Fruit fly (Drosophila melanogaster) whole organism, embryonic: ENCODE measurements around the gene COX5B.
A peak's percentile ranks its signal among the peaks of the same experiment; 100 is the strongest.

Source experiments
- Awh ChIP-seq: fragments of 200-800 bp; sonication (Bioruptor generic); IDR thresholded peaks from 2 replicates; pipeline ENCODE4, ENCODE4 v1.3.6; 2022; ENCODE audit warnings: missing biosample characterization, missing genetic modification characterization
- B-H1 ChIP-seq: fragments of 200-800 bp; sonication (Bioruptor generic); IDR thresholded peaks from 3 replicates; pipeline ENCODE4 v1.3.6; 2022; ENCODE audit warnings: missing biosample characterization, missing genetic modification characterization
- Bgb ChIP-seq: fragments of 200-800 bp; sonication (Bioruptor generic); IDR thresholded peaks from 2 replicates; pipeline ENCODE4 v1.3.6; 2022; ENCODE audit warnings: missing biosample characterization, missing genetic modification characterization; ENCODE audit not compliant: partially characterized antibody
- BtbVII ChIP-seq: fragments of 200-800 bp; sonication (Bioruptor generic); optimal IDR thresholded peaks from 3 replicates; lab custom pipeline; 2017; ENCODE audit warnings: missing biosample characterization, mild to moderate bottlenecking, missing genetic modification characterization
- CG10267 ChIP-seq: fragments of 200-800 bp; sonication (Bioruptor generic); optimal IDR thresholded peaks from 2 replicates; lab custom pipeline; 2018; ENCODE audit warnings: missing biosample characterization, mild to moderate bottlenecking, missing genetic modification characterization, moderate library complexity
- CG11085 ChIP-seq: fragments of 200-800 bp; sonication (Bioruptor generic); IDR thresholded peaks from 2 replicates; pipeline ENCODE4 v1.3.6; 2022; ENCODE audit warnings: missing biosample characterization, missing genetic modification characterization
- CG11504 ChIP-seq: fragments of 200-800 bp; sonication (Bioruptor generic); optimal IDR thresholded peaks from 3 replicates; lab custom pipeline; 2019; ENCODE audit warnings: missing biosample characterization, mild to moderate bottlenecking, missing genetic modification characterization, moderate library complexity
- CG2199 ChIP-seq: fragments of 200-800 bp; sonication (Bioruptor generic); IDR thresholded peaks from 3 replicates; pipeline ENCODE4 v1.3.6; 2022; ENCODE audit warnings: missing biosample characterization, missing genetic modification characterization
- CG2678 ChIP-seq: fragments of 200-800 bp; sonication (Bioruptor generic); optimal IDR thresholded peaks from 3 replicates; lab custom pipeline; 2019; ENCODE audit warnings: missing biosample characterization, mild to moderate bottlenecking, missing genetic modification characterization, moderate library complexity
- CG31224 ChIP-seq: fragments of 200-800 bp; sonication (Bioruptor generic); IDR thresholded peaks from 2 replicates; pipeline ENCODE4 v1.3.6; 2022; ENCODE audit warnings: missing biosample characterization, missing genetic modification characterization
- CG32767 ChIP-seq: fragments of 200-800 bp; sonication (Bioruptor generic); IDR thresholded peaks from 2 replicates; pipeline ENCODE4 v1.3.6; 2022; ENCODE audit warnings: missing biosample characterization, missing genetic modification characterization
- CG3281 ChIP-seq: fragments of 200-800 bp; sonication (Bioruptor generic); optimal IDR thresholded peaks from 3 replicates; lab custom pipeline; 2017; ENCODE audit warnings: missing biosample characterization, mild to moderate bottlenecking, missing genetic modification characterization
- CG6854 ChIP-seq: fragments of 200-800 bp; sonication (Bioruptor generic); optimal IDR thresholded peaks from 3 replicates; lab custom pipeline; 2017; ENCODE audit warnings: missing biosample characterization, mild to moderate bottlenecking, missing genetic modification characterization
- CG7928 ChIP-seq: fragments of 200-800 bp; sonication (Bioruptor generic); optimal IDR thresholded peaks from 2 replicates; lab custom pipeline; 2017; ENCODE audit warnings: missing biosample characterization, mild to moderate bottlenecking, missing genetic modification characterization
- CG8359 ChIP-seq: fragments of 200-800 bp; sonication (Bioruptor generic); optimal IDR thresholded peaks from 2 replicates; lab custom pipeline; 2017; ENCODE audit warnings: missing biosample characterization, mild to moderate bottlenecking, missing genetic modification characterization, borderline replicate concordance
- CHES-1-like ChIP-seq: fragments of 200-800 bp; sonication (Bioruptor generic); optimal IDR thresholded peaks from 2 replicates; lab custom pipeline; 2016; ENCODE audit warnings: missing biosample characterization, missing genetic modification characterization
- D ChIP-seq, 2 experiments: fragments of 200-800 bp in 1 of 2; fragments of >200 bp in 1 of 2; sonication (Bioruptor generic) in 1 of 2; optimal IDR thresholded peaks; 2 replicates in 1 of 2; 3 replicates in 1 of 2; lab custom pipeline; 2017; ENCODE audit warnings: mild to moderate bottlenecking in 1 of 2, missing biosample characterization in 1 of 2, missing genetic modification characterization in 1 of 2, missing genetic modification reagents in 1 of 2
- Dad ChIP-seq: fragments of 200-800 bp; sonication (Bioruptor generic); optimal IDR thresholded peaks from 3 replicates; lab custom pipeline; 2016; ENCODE audit warnings: missing biosample characterization, missing genetic modification characterization
- Dfd ChIP-seq, 2 experiments: fragments of >200 bp; optimal IDR thresholded peaks; 2 replicates each; lab custom pipeline; 2017; ENCODE audit warnings: missing biosample characterization in 2 of 2, missing genetic modification characterization in 2 of 2
- Ets65A ChIP-seq: fragments of 200-800 bp; sonication (Bioruptor generic); peaks from one replicate; lab custom pipeline; 2016; ENCODE audit warnings: missing biosample characterization, missing genetic modification characterization
- Gug ChIP-seq: fragments of 200-800 bp; sonication (Bioruptor generic); IDR thresholded peaks from 4 replicates; pipeline ENCODE4 v1.3.6; 2022; ENCODE audit warnings: missing biosample characterization, missing genetic modification characterization
- H2.0 ChIP-seq: fragments of 200-800 bp; sonication (Bioruptor generic); IDR thresholded peaks from 2 replicates; pipeline ENCODE4 v1.3.6; 2022; ENCODE audit warnings: missing biosample characterization, missing genetic modification characterization
- Hmx ChIP-seq: fragments of 200-800 bp; sonication (Bioruptor generic); optimal IDR thresholded peaks from 2 replicates; lab custom pipeline; 2016; ENCODE audit warnings: missing biosample characterization, missing genetic modification characterization
- Mes4 ChIP-seq: fragments of 200-800 bp; sonication (Bioruptor generic); optimal IDR thresholded peaks from 2 replicates; lab custom pipeline; 2016; ENCODE audit warnings: missing biosample characterization, missing genetic modification characterization
- Neu2 ChIP-seq: fragments of 200-800 bp; sonication (Bioruptor generic); optimal IDR thresholded peaks from 3 replicates; lab custom pipeline; 2016; ENCODE audit warnings: missing biosample characterization, missing genetic modification characterization, borderline replicate concordance
- Scr ChIP-seq: fragments of 200-800 bp; sonication (Bioruptor generic); IDR thresholded peaks from 2 replicates; pipeline ENCODE4 v1.3.6; 2022; ENCODE audit warnings: missing biosample characterization, missing genetic modification characterization; ENCODE audit not compliant: partially characterized antibody
- Sin3A ChIP-seq: fragments of >200 bp; optimal IDR thresholded peaks from 2 replicates; lab custom pipeline; 2018
- btn ChIP-seq: fragments of 200-800 bp; sonication (Bioruptor generic); optimal IDR thresholded peaks from 2 replicates; lab custom pipeline; 2016; ENCODE audit warnings: missing biosample characterization, missing genetic modification characterization
- chinmo ChIP-seq: fragments of 200-800 bp; sonication (Bioruptor generic); IDR thresholded peaks from 4 replicates; pipeline ENCODE4 v1.3.6; 2022; ENCODE audit warnings: missing biosample characterization, missing genetic modification characterization; ENCODE audit not compliant: partially characterized antibody
- corto ChIP-seq: fragments of 200-800 bp; sonication (Bioruptor generic); optimal IDR thresholded peaks from 2 replicates; lab custom pipeline; 2016; ENCODE audit warnings: missing biosample characterization, mild to moderate bottlenecking, missing genetic modification characterization, moderate library complexity
- crol ChIP-seq: fragments of 200-800 bp; sonication (Bioruptor generic); IDR thresholded peaks from 2 replicates; pipeline ENCODE4 v1.3.6; 2022; ENCODE audit warnings: missing biosample characterization, missing genetic modification characterization
- disco-r ChIP-seq: fragments of 200-800 bp; sonication (Bioruptor generic); optimal IDR thresholded peaks from 2 replicates; lab custom pipeline; 2016; ENCODE audit warnings: missing biosample characterization, missing genetic modification characterization
- dmrt11E ChIP-seq: fragments of 200-800 bp; sonication (Bioruptor generic); optimal IDR thresholded peaks from 3 replicates; lab custom pipeline; 2018; ENCODE audit warnings: missing biosample characterization, mild to moderate bottlenecking, missing genetic modification characterization, moderate library complexity
- emc ChIP-seq: fragments of 200-800 bp; sonication (Bioruptor generic); optimal IDR thresholded peaks from 2 replicates; lab custom pipeline; 2016; ENCODE audit warnings: missing biosample characterization, missing genetic modification characterization
- fd102C ChIP-seq: fragments of 200-800 bp; sonication (Bioruptor generic); optimal IDR thresholded peaks from 2 replicates; lab custom pipeline; 2018; ENCODE audit warnings: missing biosample characterization, mild to moderate bottlenecking, missing genetic modification characterization, moderate library complexity
- fd64A ChIP-seq: fragments of 200-800 bp; sonication (Bioruptor generic); optimal IDR thresholded peaks from 3 replicates; lab custom pipeline; 2018; ENCODE audit warnings: missing biosample characterization, mild to moderate bottlenecking, missing genetic modification characterization
- lbe ChIP-seq: fragments of 200-800 bp; sonication (Bioruptor generic); optimal IDR thresholded peaks from 2 replicates; lab custom pipeline; 2016; ENCODE audit warnings: missing biosample characterization, mild to moderate bottlenecking, missing genetic modification characterization
- nau ChIP-seq: fragments of 200-800 bp; sonication (Bioruptor generic); optimal IDR thresholded peaks from 3 replicates; lab custom pipeline; 2017; ENCODE audit warnings: missing biosample characterization, mild to moderate bottlenecking, missing genetic modification characterization, missing genetic modification reagents
- pfk ChIP-seq: fragments of 200-800 bp; sonication (Bioruptor generic); optimal IDR thresholded peaks from 2 replicates; lab custom pipeline; 2018; ENCODE audit warnings: missing biosample characterization, mild to moderate bottlenecking, missing genetic modification characterization, moderate library complexity
- salm ChIP-seq: fragments of 200-800 bp; sonication (Bioruptor generic); optimal IDR thresholded peaks from 2 replicates; lab custom pipeline; 2018; ENCODE audit warnings: missing biosample characterization, mild to moderate bottlenecking, missing genetic modification characterization
- scrt ChIP-seq: fragments of 200-800 bp; sonication (Bioruptor generic); optimal IDR thresholded peaks from 2 replicates; lab custom pipeline; 2018; ENCODE audit warnings: missing biosample characterization, mild to moderate bottlenecking, missing genetic modification characterization, moderate library complexity
- sens ChIP-seq: fragments of 200-800 bp; sonication (Bioruptor generic); peaks from one replicate; lab custom pipeline; 2016; ENCODE audit warnings: missing biosample characterization, missing genetic modification characterization
- slou ChIP-seq: fragments of 200-800 bp; sonication (Bioruptor generic); optimal IDR thresholded peaks from 3 replicates; lab custom pipeline; 2016; ENCODE audit warnings: missing biosample characterization, missing genetic modification characterization
- tna ChIP-seq: fragments of 200-800 bp; sonication (Bioruptor generic); IDR thresholded peaks from 2 replicates; pipeline ENCODE4 v1.3.6; 2022; ENCODE audit warnings: missing biosample characterization, missing genetic modification characterization; ENCODE audit not compliant: partially characterized antibody
- trem ChIP-seq: fragments of 200-800 bp; optimal IDR thresholded peaks from 3 replicates; lab custom pipeline; 2019; ENCODE audit warnings: missing biosample characterization, mild to moderate bottlenecking, missing genetic modification characterization, moderate library complexity
- twi ChIP-seq: fragments of 200-800 bp; optimal IDR thresholded peaks from 2 replicates; lab custom pipeline; 2019; ENCODE audit warnings: missing biosample characterization, mild to moderate bottlenecking, missing genetic modification characterization, moderate library complexity
- wek ChIP-seq: fragments of 200-800 bp; sonication (Bioruptor generic); optimal IDR thresholded peaks from 3 replicates; lab custom pipeline; 2018; ENCODE audit warnings: missing biosample characterization, mild to moderate bottlenecking, missing genetic modification characterization, moderate library complexity
- zf30C ChIP-seq: fragments of 200-800 bp; sonication (Bioruptor generic); optimal IDR thresholded peaks from 3 replicates; lab custom pipeline; 2018; ENCODE audit warnings: missing biosample characterization, mild to moderate bottlenecking, missing genetic modification characterization

The COX5B gene

dm6 chr2L:6561463-6562357 lies 4.1 kb downstream of the COX5B start, which contains the start of the genes Trmt6 and Ent2 (continued):
- TF ChIP-seq sens: peak; percentile 99
- TF ChIP-seq zf30C (GFP tag; lab: Kevin White, UChicago): no peak
- TF ChIP-seq Dfd (GFP tag; optimal IDR thresholded peaks at IDR 0.05; lab: Kevin White, UChicago): peak in 1 of 2 experiments; percentile 8
- TF ChIP-seq H2.0 (GFP tag; lab: Robert Waterston, UW): peak; percentile 97
- TF ChIP-seq CG11085 (GFP tag; lab: Robert Waterston, UW): peak; percentile 97
- TF ChIP-seq Sin3A (lab: Kevin White, UChicago): peak; percentile 2
- peak; percentile 92 for TF ChIP-seq Dad (GFP tag; lab: Kevin White, UChicago)
- TF ChIP-seq BtbVII (GFP tag; lab: Kevin White, UChicago): peak; percentile 91
- peak; percentile 95 for TF ChIP-seq CHES-1-like (GFP tag; lab: Kevin White, UChicago)
- TF ChIP-seq emc (GFP tag; lab: Kevin White, UChicago): peak; percentile 94
- peak; percentile 95 for TF ChIP-seq salm (tag; lab: Kevin White, UChicago)
- no peak for TF ChIP-seq chinmo (GFP tag; lab: Robert Waterston, UW)
- TF ChIP-seq CG6854: peak; percentile 80
- TF ChIP-seq CG2678 (tag; lab: Kevin White, UChicago): peak; percentile 96
- TF ChIP-seq Bgb (GFP tag; lab: Robert Waterston, UW): peak; percentile 31; the same call in 1 of the 2 replicates
- peak; percentile 95 for TF ChIP-seq CG32767 (GFP tag; lab: Robert Waterston, UW)
- TF ChIP-seq CG31224 (GFP tag; lab: Robert Waterston, UW): peak; percentile 95
- TF ChIP-seq D (optimal IDR thresholded peaks at IDR 0.05; lab: Kevin White, UChicago): peak; percentile 30
- TF ChIP-seq D (GFP tag; optimal IDR thresholded peaks at IDR 0.05; lab: Kevin White, UChicago): peak; percentile 87
- peak; percentile 91 for TF ChIP-seq CG10267 (tag; lab: Kevin White, UChicago)
- peak; percentile 97 for TF ChIP-seq B-H1
- TF ChIP-seq scrt (GFP tag; lab: Kevin White, UChicago): peak; percentile 96
- TF ChIP-seq Ets65A (GFP tag; lab: Kevin White, UChicago): peak; percentile 100
- peak; percentile 82 for TF ChIP-seq twi
- peak; percentile 87 for TF ChIP-seq dmrt11E (tag; lab: Kevin White, UChicago)
- TF ChIP-seq CG8359 (GFP tag; lab: Kevin White, UChicago): peak; percentile 9
- peak; percentile 91 for TF ChIP-seq btn (GFP tag; lab: Kevin White, UChicago)
- TF ChIP-seq crol (GFP tag; lab: Robert Waterston, UW): peak; percentile 69
- TF ChIP-seq fd102C (GFP tag; lab: Kevin White, UChicago): no peak
- TF ChIP-seq lbe (GFP tag; lab: Kevin White, UChicago): peak; percentile 91
- peak; percentile 93 for TF ChIP-seq Mes4 (GFP tag; lab: Kevin White, UChicago)
- peak; percentile 86 for TF ChIP-seq fd64A (GFP tag; lab: Kevin White, UChicago)
- TF ChIP-seq Gug: peak; percentile 99
- peak; percentile 91 for TF ChIP-seq disco-r
- TF ChIP-seq CG7928 (GFP tag; lab: Kevin White, UChicago): peak; percentile 76
- peak; percentile 38 for TF ChIP-seq pfk (GFP tag; lab: Kevin White, UChicago)
- peak; percentile 95 for TF ChIP-seq CG2199
- no peak for TF ChIP-seq tna
- peak; percentile 98 for TF ChIP-seq Awh (GFP tag; lab: Robert Waterston, UW)
- no peak for TF ChIP-seq Scr (GFP tag; lab: Robert Waterston, UW)
- TF ChIP-seq slou (GFP tag; lab: Kevin White, UChicago): peak; percentile 93
- TF ChIP-seq Neu2 (GFP tag; lab: Kevin White, UChicago): peak; percentile 91
- peak; percentile 79 for TF ChIP-seq trem (tag; lab: Kevin White, UChicago)
- TF ChIP-seq CG3281 (GFP tag; lab: Kevin White, UChicago): peak; percentile 93
- peak; percentile 80 for TF ChIP-seq corto (GFP tag; lab: Kevin White, UChicago)
- peak; percentile 89 for TF ChIP-seq Hmx (GFP tag; lab: Kevin White, UChicago)
- TF ChIP-seq nau (GFP tag; lab: Kevin White, UChicago): peak; percentile 88
- peak; percentile 93 for TF ChIP-seq CG11504
- peak; percentile 86 for TF ChIP-seq wek
